Worm (Caenorhabditis elegans) whole organism, mixed stage, embryonic: Measurements from ENCODE around the gene dsl-5.
A peak's percentile ranks its signal among the peaks of the same experiment; 100 is the strongest.

ENCODE experiments used
- ceh-39 ChIP-seq: fragments of 150-350 bp; optimal IDR thresholded peaks from 2 replicates; lab custom pipeline; 2014; ENCODE audit warnings: missing biosample characterization, missing genetic modification characterization
- elt-1 ChIP-seq: sonication (generic microtip); optimal IDR thresholded peaks from 2 replicates; lab custom pipeline; 2017; ENCODE audit warnings: missing genetic modification characterization, mild to moderate bottlenecking, missing compliant biosample characterization, antibody characterized with exemption, moderate library complexity, borderline replicate concordance; ENCODE audit not compliant: insufficient read depth
- elt-3 ChIP-seq: fragments of 150-350 bp; optimal IDR thresholded peaks from 2 replicates; lab custom pipeline; 2014; ENCODE audit warnings: missing biosample characterization, missing genetic modification characterization
- hlh-1 ChIP-seq: fragments of 150-350 bp; optimal IDR thresholded peaks from 2 replicates; lab custom pipeline; 2014; ENCODE audit warnings: missing biosample characterization, missing genetic modification reagents, missing genetic modification characterization
- lin-13 ChIP-seq: fragments of 150-350 bp; optimal IDR thresholded peaks from 2 replicates; lab custom pipeline; 2014; ENCODE audit warnings: missing biosample characterization, missing genetic modification characterization
- nhr-2 ChIP-seq: fragments of 150-350 bp; optimal IDR thresholded peaks from 2 replicates; lab custom pipeline; 2014; ENCODE audit warnings: missing biosample characterization, missing genetic modification characterization
- nhr-237 ChIP-seq: fragments of 150-350 bp; optimal IDR thresholded peaks from 2 replicates; lab custom pipeline; 2014; ENCODE audit warnings: missing biosample characterization, missing genetic modification characterization
- nhr-28 ChIP-seq: fragments of 150-350 bp; optimal IDR thresholded peaks from 2 replicates; lab custom pipeline; 2014; ENCODE audit warnings: missing biosample characterization, missing genetic modification characterization
- sptf-1 ChIP-seq: sonication (generic microtip); optimal IDR thresholded peaks from 2 replicates; lab custom pipeline; 2017; ENCODE audit warnings: mild to moderate bottlenecking, missing genetic modification characterization, moderate library complexity, missing compliant biosample characterization
- unc-62 ChIP-seq: fragments of 150-350 bp; optimal IDR thresholded peaks from 2 replicates; lab custom pipeline; 2014; ENCODE audit warnings: missing biosample characterization, missing genetic modification reagents, missing genetic modification characterization
- ztf-11 ChIP-seq: fragments of 150-350 bp; optimal IDR thresholded peaks from 2 replicates; lab custom pipeline; 2014; ENCODE audit warnings: missing biosample characterization, missing genetic modification characterization

ce11 chrIV:11635437-11636408 lies 14.9 kb upstream of the dsl-5 start, which contains the start of gene mars-1:
- TF ChIP-seq elt-1 (tag; lab: Kevin White, UChicago) (no peak), nhr-2 (no peak), nhr-237 (peak; percentile 88), unc-62 (no peak), ztf-11 (tag; lab: Kevin White, UChicago) (no peak), sptf-1 (tag; lab: Kevin White, UChicago) (peak; percentile 50), nhr-28 (tag; lab: Kevin White, UChicago) (no peak), elt-3 (no peak), ceh-39 (tag; lab: Kevin White, UChicago) (peak; percentile 66), lin-13 (tag; lab: Kevin White, UChicago) (no peak), hlh-1 (tag; lab: Kevin White, UChicago) (no peak)
